Fruit fly (Drosophila melanogaster) whole organism, embryonic: ENCODE measurements around the gene CG17562.

Experiments
- Adf1 ChIP-seq: fragments of 200-800 bp; sonication (Bioruptor generic); IDR thresholded peaks from 2 replicates; pipeline ENCODE4 v1.3.6; 2022; ENCODE audit warnings: missing biosample characterization, missing genetic modification characterization
- Atf-2 ChIP-seq: fragments of 200-800 bp; sonication (Bioruptor generic); optimal IDR thresholded peaks from 2 replicates; lab custom pipeline; 2016; ENCODE audit warnings: missing biosample characterization, missing genetic modification characterization
- CG11247 ChIP-seq: fragments of 200-800 bp; sonication (Bioruptor generic); IDR thresholded peaks from 2 replicates; pipeline ENCODE4 v1.3.6; 2022; ENCODE audit warnings: missing biosample characterization, missing genetic modification characterization
- CG12071 ChIP-seq: fragments of 200-800 bp; sonication (Bioruptor generic); optimal IDR thresholded peaks from 3 replicates; lab custom pipeline; 2018; ENCODE audit warnings: missing biosample characterization, mild to moderate bottlenecking, missing genetic modification characterization
- CG12155 ChIP-seq: fragments of 200-800 bp; sonication (Bioruptor generic); optimal IDR thresholded peaks from 3 replicates; lab custom pipeline; 2016; ENCODE audit warnings: missing biosample characterization, missing genetic modification characterization
- CG1233 ChIP-seq: fragments of 200-800 bp; sonication (Bioruptor generic); optimal IDR thresholded peaks from 4 replicates; lab custom pipeline; 2018; ENCODE audit warnings: missing biosample characterization, mild to moderate bottlenecking, missing genetic modification characterization
- CG13624 ChIP-seq: fragments of 200-800 bp; sonication (Bioruptor generic); optimal IDR thresholded peaks from 2 replicates; lab custom pipeline; 2016; ENCODE audit warnings: missing biosample characterization, missing genetic modification characterization
- CG13894 ChIP-seq: fragments of 200-800 bp; sonication (Bioruptor generic); optimal IDR thresholded peaks from 3 replicates; lab custom pipeline; 2018; ENCODE audit warnings: missing biosample characterization, mild to moderate bottlenecking, missing genetic modification characterization, moderate library complexity
- CG15514 ChIP-seq: fragments of 200-800 bp; sonication (Bioruptor generic); optimal IDR thresholded peaks from 3 replicates; lab custom pipeline; 2017; ENCODE audit warnings: missing biosample characterization, missing genetic modification characterization, mild to moderate bottlenecking, moderate library complexity, missing genetic modification reagents
- CG2129 ChIP-seq: fragments of 200-800 bp; sonication (Bioruptor generic); IDR thresholded peaks from 2 replicates; pipeline ENCODE4 v1.3.6; 2022; ENCODE audit warnings: missing biosample characterization, missing genetic modification characterization; ENCODE audit not compliant: partially characterized antibody
- CG2712 ChIP-seq: fragments of 200-800 bp; optimal IDR thresholded peaks from 3 replicates; lab custom pipeline; 2019; ENCODE audit warnings: missing biosample characterization, mild to moderate bottlenecking, missing genetic modification characterization, moderate library complexity
- CG31365 ChIP-seq: fragments of 200-800 bp; sonication (Bioruptor generic); optimal IDR thresholded peaks from 2 replicates; lab custom pipeline; 2018; ENCODE audit warnings: missing biosample characterization, mild to moderate bottlenecking, missing genetic modification characterization
- CG33557 ChIP-seq: fragments of 200-800 bp; sonication (Bioruptor generic); optimal IDR thresholded peaks from 2 replicates; lab custom pipeline; 2019; ENCODE audit warnings: missing biosample characterization, mild to moderate bottlenecking, missing genetic modification characterization, moderate library complexity
- CG6272 ChIP-seq: fragments of 200-800 bp; sonication (Bioruptor generic); IDR thresholded peaks from 2 replicates; pipeline ENCODE4 v1.3.6; 2022; ENCODE audit warnings: missing biosample characterization, missing genetic modification characterization
- CG6654 ChIP-seq: fragments of 200-800 bp; sonication (Bioruptor generic); optimal IDR thresholded peaks from 2 replicates; lab custom pipeline; 2017; ENCODE audit warnings: missing biosample characterization, mild to moderate bottlenecking, missing genetic modification characterization
- CG6689 ChIP-seq: fragments of 200-800 bp; sonication (Bioruptor generic); IDR thresholded peaks from 2 replicates; pipeline ENCODE4 v1.3.6; 2022; ENCODE audit warnings: missing biosample characterization, missing genetic modification characterization
- CG8290 ChIP-seq, 3 experiments: fragments of 200-800 bp; sonication (Bioruptor generic); optimal IDR thresholded peaks; 2 replicates each; lab custom pipeline; 2016 to 2019; ENCODE audit warnings: missing biosample characterization in 3 of 3, missing genetic modification characterization in 3 of 3, mild to moderate bottlenecking in 2 of 3, moderate library complexity in 1 of 3
- CG8478 ChIP-seq: fragments of >200 bp; optimal IDR thresholded peaks from 2 replicates; lab custom pipeline; 2018
- CG8944 ChIP-seq: fragments of 200-800 bp; sonication (Bioruptor generic); optimal IDR thresholded peaks from 3 replicates; lab custom pipeline; 2016; ENCODE audit warnings: missing biosample characterization, missing genetic modification characterization
- Deaf1 ChIP-seq: fragments of 200-800 bp; optimal IDR thresholded peaks from 3 replicates; lab custom pipeline; 2019; ENCODE audit warnings: missing biosample characterization, mild to moderate bottlenecking, missing genetic modification characterization, moderate library complexity
- Dip3 ChIP-seq: fragments of 200-800 bp; sonication (Bioruptor generic); optimal IDR thresholded peaks from 3 replicates; lab custom pipeline; 2016; ENCODE audit warnings: missing biosample characterization, missing genetic modification characterization
- E2f2 ChIP-seq: fragments of 200-800 bp; sonication (Bioruptor generic); IDR thresholded peaks from 2 replicates; pipeline ENCODE4 v1.3.6; 2022; ENCODE audit warnings: missing biosample characterization, missing genetic modification characterization
- Ets65A ChIP-seq: fragments of 200-800 bp; sonication (Bioruptor generic); peaks from one replicate; lab custom pipeline; 2016; ENCODE audit warnings: missing biosample characterization, missing genetic modification characterization
- Ets97D ChIP-seq: fragments of 200-800 bp; sonication (Bioruptor generic); optimal IDR thresholded peaks from 3 replicates; lab custom pipeline; 2016; ENCODE audit warnings: missing biosample characterization, missing genetic modification characterization
- Fer2 ChIP-seq: fragments of 200-800 bp; sonication (Bioruptor generic); optimal IDR thresholded peaks from 2 replicates; lab custom pipeline; 2018; ENCODE audit warnings: missing biosample characterization, mild to moderate bottlenecking, missing genetic modification characterization, moderate library complexity
- Fer3 ChIP-seq: fragments of 200-800 bp; sonication (Bioruptor generic); optimal IDR thresholded peaks from 2 replicates; lab custom pipeline; 2018; ENCODE audit warnings: missing biosample characterization, mild to moderate bottlenecking, missing genetic modification characterization, moderate library complexity
- HLH4C ChIP-seq: fragments of 200-800 bp; sonication (Bioruptor generic); IDR thresholded peaks from 3 replicates; pipeline ENCODE4 v1.3.6; 2022; ENCODE audit warnings: missing biosample characterization, missing genetic modification characterization; ENCODE audit not compliant: partially characterized antibody
- NC2β ChIP-seq: fragments of 200-800 bp; sonication (Bioruptor generic); optimal IDR thresholded peaks from 2 replicates; lab custom pipeline; 2016; ENCODE audit warnings: missing biosample characterization, missing genetic modification characterization
- Poxn ChIP-seq: fragments of 200-800 bp; sonication (Bioruptor generic); IDR thresholded peaks from 2 replicates; pipeline ENCODE4 v1.3.6; 2022; ENCODE audit warnings: missing biosample characterization, missing genetic modification characterization
- Sry-δ ChIP-seq: fragments of 200-800 bp; sonication (Bioruptor generic); optimal IDR thresholded peaks from 2 replicates; lab custom pipeline; 2016; ENCODE audit warnings: missing biosample characterization, missing genetic modification characterization
- Xbp1 ChIP-seq: fragments of 200-800 bp; sonication (Bioruptor generic); optimal IDR thresholded peaks from 3 replicates; lab custom pipeline; 2016; ENCODE audit warnings: missing biosample characterization, mild to moderate bottlenecking, missing genetic modification characterization
- ase ChIP-seq: fragments of 200-800 bp; sonication (Bioruptor generic); IDR thresholded peaks from 3 replicates; pipeline ENCODE4 v1.3.6; 2022; ENCODE audit warnings: missing biosample characterization, missing genetic modification characterization
- az2 ChIP-seq: fragments of 200-800 bp; sonication (Bioruptor generic); optimal IDR thresholded peaks from 3 replicates; lab custom pipeline; 2016; ENCODE audit warnings: missing biosample characterization, missing genetic modification characterization
- bsh ChIP-seq, 2 experiments: fragments of 200-800 bp; sonication (Bioruptor generic); optimal IDR thresholded peaks; 2 replicates each; lab custom pipeline; 2017 to 2018; ENCODE audit warnings: mild to moderate bottlenecking in 2 of 2, missing biosample characterization in 2 of 2, missing genetic modification characterization in 2 of 2, moderate library complexity in 1 of 2
- cas ChIP-seq: fragments of 200-800 bp; sonication (Bioruptor generic); IDR thresholded peaks from 2 replicates; pipeline ENCODE4 v1.3.6; 2022; ENCODE audit warnings: missing biosample characterization, missing genetic modification characterization
- cg ChIP-seq: fragments of 200-800 bp; sonication (Bioruptor generic); optimal IDR thresholded peaks from 3 replicates; lab custom pipeline; 2019; ENCODE audit warnings: missing biosample characterization, mild to moderate bottlenecking, missing genetic modification characterization, moderate library complexity
- dan ChIP-seq: fragments of 200-800 bp; sonication (Bioruptor generic); IDR thresholded peaks from 2 replicates; pipeline ENCODE4 v1.3.6; 2022; ENCODE audit warnings: missing biosample characterization, missing genetic modification characterization
- danr ChIP-seq: fragments of 200-800 bp; sonication (Bioruptor generic); IDR thresholded peaks from 2 replicates; pipeline ENCODE4 v1.3.6; 2022; ENCODE audit warnings: missing biosample characterization, missing genetic modification characterization
- emc ChIP-seq: fragments of 200-800 bp; sonication (Bioruptor generic); optimal IDR thresholded peaks from 2 replicates; lab custom pipeline; 2016; ENCODE audit warnings: missing biosample characterization, missing genetic modification characterization
- eyg ChIP-seq: fragments of 200-800 bp; sonication (Bioruptor generic); optimal IDR thresholded peaks from 3 replicates; lab custom pipeline; 2016; ENCODE audit warnings: missing biosample characterization, missing genetic modification characterization
- gcm2 ChIP-seq: fragments of 200-800 bp; sonication (Bioruptor generic); optimal IDR thresholded peaks from 2 replicates; lab custom pipeline; 2016; ENCODE audit warnings: missing biosample characterization, missing genetic modification characterization
- her ChIP-seq: fragments of 200-800 bp; sonication (Bioruptor generic); optimal IDR thresholded peaks from 2 replicates; lab custom pipeline; 2016; ENCODE audit warnings: missing biosample characterization, missing genetic modification characterization
- pb ChIP-seq: fragments of 200-800 bp; sonication (Bioruptor generic); optimal IDR thresholded peaks from 3 replicates; lab custom pipeline; 2016; ENCODE audit warnings: missing biosample characterization, missing genetic modification characterization
- pho ChIP-seq: fragments of 200-800 bp; sonication (Bioruptor generic); optimal IDR thresholded peaks from 2 replicates; lab custom pipeline; 2016; ENCODE audit warnings: missing biosample characterization, missing genetic modification characterization
- schlank ChIP-seq: fragments of 200-800 bp; sonication (Bioruptor generic); optimal IDR thresholded peaks from 2 replicates; lab custom pipeline; 2018; ENCODE audit warnings: missing biosample characterization, mild to moderate bottlenecking, missing genetic modification characterization
- slbo ChIP-seq: fragments of 200-800 bp; sonication (Bioruptor generic); IDR thresholded peaks from 2 replicates; pipeline ENCODE4 v1.3.6; 2022; ENCODE audit warnings: missing biosample characterization, missing genetic modification characterization
- ssp ChIP-seq: fragments of 200-800 bp; sonication (Bioruptor generic); IDR thresholded peaks from 2 replicates; pipeline ENCODE4 v1.3.6; 2022; ENCODE audit warnings: missing biosample characterization, missing genetic modification characterization
- tll ChIP-seq, 2 experiments: fragments of 200-800 bp in 1 of 2; fragments of >200 bp in 1 of 2; sonication (Bioruptor generic) in 1 of 2; optimal IDR thresholded peaks; 2 replicates each; lab custom pipeline; 2017 to 2019; ENCODE audit warnings: missing biosample characterization in 2 of 2, missing genetic modification characterization in 2 of 2, mild to moderate bottlenecking in 1 of 2, moderate library complexity in 1 of 2
- vfl ChIP-seq: fragments of 200-800 bp; sonication (Bioruptor generic); optimal IDR thresholded peaks from 2 replicates; lab custom pipeline; 2016; ENCODE audit warnings: missing biosample characterization, missing genetic modification characterization
- wek ChIP-seq: fragments of 200-800 bp; sonication (Bioruptor generic); optimal IDR thresholded peaks from 3 replicates; lab custom pipeline; 2018; ENCODE audit warnings: missing biosample characterization, mild to moderate bottlenecking, missing genetic modification characterization, moderate library complexity
- z ChIP-seq: fragments of 200-800 bp; sonication (Bioruptor generic); IDR thresholded peaks from 3 replicates; pipeline ENCODE4 v1.3.6; 2022; ENCODE audit warnings: missing biosample characterization, missing genetic modification characterization

Gene CG17562

DNA sequence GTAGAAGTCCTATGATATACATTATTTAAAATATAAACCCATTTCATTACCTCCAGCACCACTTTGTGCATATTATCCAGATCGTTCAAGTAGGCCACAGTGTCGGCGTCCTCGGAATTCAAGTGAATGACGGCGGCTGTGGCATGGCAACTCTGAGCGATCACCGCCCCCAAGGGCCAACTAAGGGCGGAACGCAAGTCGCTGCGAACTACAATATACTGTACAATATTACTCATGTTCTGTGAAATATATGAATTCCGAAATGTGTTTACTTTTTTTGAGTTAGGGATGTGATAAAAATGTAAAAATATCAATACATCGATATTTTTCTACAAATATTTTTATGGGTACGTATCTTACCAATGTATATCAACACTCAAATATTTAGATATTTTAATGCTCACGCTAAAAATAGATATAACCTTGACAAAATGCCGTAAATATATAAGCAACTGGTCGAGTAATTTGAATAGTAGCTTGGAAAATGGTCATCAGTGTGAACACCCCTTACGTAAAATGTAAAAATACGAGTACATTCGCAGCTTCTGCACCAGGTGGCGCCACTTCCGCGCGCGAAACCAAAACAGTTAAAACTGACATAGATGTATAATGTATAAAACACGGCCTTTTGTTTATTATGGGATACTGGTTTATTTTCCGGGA, 41.5 kb upstream of the CG17562 start, which contains the start of gene CG14903 (continued):
- no peak for TF ChIP-seq tll (GFP tag; optimal IDR thresholded peaks at IDR 0.05; lab: Kevin White, UChicago)
- no peak for TF ChIP-seq CG12071 (GFP tag; lab: Kevin White, UChicago)
- TF ChIP-seq CG6272 (GFP tag; lab: Robert Waterston, UW): peak; percentile 30; the same call in 1 of the 2 replicates
- no peak for TF ChIP-seq vfl (GFP tag; lab: Kevin White, UChicago)
- TF ChIP-seq z (GFP tag; lab: Robert Waterston, UW): no peak
- TF ChIP-seq ase: no peak
- TF ChIP-seq E2f2: peak; percentile 80
- peak; percentile 56; the same call in 2 of the 3 replicates for TF ChIP-seq HLH4C (GFP tag; lab: Robert Waterston, UW)
- TF ChIP-seq wek (GFP tag; lab: Kevin White, UChicago): peak; percentile 64
- no peak for TF ChIP-seq CG6654 (GFP tag; lab: Kevin White, UChicago)
- no peak for TF ChIP-seq emc (GFP tag; lab: Kevin White, UChicago)
- no peak for TF ChIP-seq cas (GFP tag; lab: Robert Waterston, UW)
- TF ChIP-seq CG11247 (GFP tag; lab: Robert Waterston, UW): no peak
- TF ChIP-seq dan: no peak
- no peak for TF ChIP-seq CG33557 (GFP tag; lab: Kevin White, UChicago)
- peak; percentile 10 for TF ChIP-seq Dip3 (GFP tag; lab: Kevin White, UChicago)
- TF ChIP-seq NC2β (GFP tag; lab: Kevin White, UChicago): peak; percentile 0
- TF ChIP-seq eyg (GFP tag; lab: Kevin White, UChicago): no peak
- TF ChIP-seq CG2129 (GFP tag; lab: Robert Waterston, UW): peak; percentile 20; the same call in 1 of the 2 replicates
- TF ChIP-seq CG2712 (tag; lab: Kevin White, UChicago): peak; percentile 45
- no peak for TF ChIP-seq CG15514
- TF ChIP-seq Sry-δ (GFP tag; lab: Kevin White, UChicago): peak; percentile 85
- TF ChIP-seq CG13894: no peak
- TF ChIP-seq schlank (tag; lab: Kevin White, UChicago): no peak
- TF ChIP-seq Fer3 (tag; lab: Kevin White, UChicago): no peak
- TF ChIP-seq pb (GFP tag; lab: Kevin White, UChicago): no peak
- no peak for TF ChIP-seq danr (GFP tag; lab: Robert Waterston, UW)
- no peak for TF ChIP-seq gcm2 (GFP tag; lab: Kevin White, UChicago)
- peak; percentile 47 for TF ChIP-seq Xbp1 (GFP tag; lab: Kevin White, UChicago)
- peak; percentile 12 for TF ChIP-seq CG8944
- TF ChIP-seq ssp (GFP tag; lab: Robert Waterston, UW): peak; percentile 71

- TF ChIP-seq Dip3 (GFP tag; lab: Kevin White, UChicago) (no peak), her (GFP tag; lab: Kevin White, UChicago) (no peak), Poxn (no peak), Atf-2 (GFP tag; lab: Kevin White, UChicago) (no peak), Deaf1 (tag; lab: Kevin White, UChicago) (peak; percentile 64), Ets97D (GFP tag; lab: Kevin White, UChicago) (no peak), Adf1 (GFP tag; lab: Robert Waterston, UW) (peak; percentile 57; the same call in 1 of the 2 replicates), slbo (GFP tag; lab: Robert Waterston, UW) (no peak), CG8290 (GFP tag; optimal IDR thresholded peaks at IDR 0.05; lab: Kevin White, UChicago) (no peak), CG8290 (tag; optimal IDR thresholded peaks at IDR 0.05; lab: Kevin White, UChicago) (no peak), cg (peak; percentile 62), bsh (GFP tag; optimal IDR thresholded peaks at IDR 0.05; lab: Kevin White, UChicago) (no peak), CG6689 (GFP tag; lab: Robert Waterston, UW) (no peak), CG13624 (GFP tag; lab: Kevin White, UChicago) (no peak), Fer2 (tag; lab: Kevin White, UChicago) (no peak), CG12155 (GFP tag; lab: Kevin White, UChicago) (no peak), az2 (GFP tag; lab: Kevin White, UChicago) (no peak), pho (GFP tag; lab: Kevin White, UChicago) (no peak), CG8478 (lab: Kevin White, UChicago) (peak; percentile 62), CG1233 (GFP tag; lab: Kevin White, UChicago) (no peak), CG31365 (no peak), Ets65A (GFP tag; lab: Kevin White, UChicago) (peak; percentile 56)
Measured at dm6 chr3R:16583605-16584004, 31.5 kb upstream of the CG17562 start, which contains the start of gene Scp2. Gene Scp2, minus strand, starts transcription at chr3R:16583663.
